Fruit fly (Drosophila melanogaster) whole organism, embryonic: ENCODE measurements around the gene MED14.

Experiments used
- ATbp ChIP-seq: fragments of 200-800 bp; sonication (Bioruptor generic); optimal IDR thresholded peaks from 2 replicates; lab custom pipeline; 2017; ENCODE audit warnings: missing biosample characterization, mild to moderate bottlenecking, missing genetic modification characterization, missing genetic modification reagents
- CG10366 ChIP-seq: fragments of 200-800 bp; sonication (Bioruptor generic); IDR thresholded peaks from 2 replicates; pipeline ENCODE4 v1.3.6; 2022; ENCODE audit warnings: missing biosample characterization, missing genetic modification characterization
- CG11247 ChIP-seq: fragments of 200-800 bp; sonication (Bioruptor generic); IDR thresholded peaks from 2 replicates; pipeline ENCODE4 v1.3.6; 2022; ENCODE audit warnings: missing biosample characterization, missing genetic modification characterization
- CG11695 ChIP-seq: fragments of 200-800 bp; sonication (Bioruptor generic); IDR thresholded peaks from 3 replicates; pipeline ENCODE4 v1.3.6; 2022; ENCODE audit warnings: missing biosample characterization, missing genetic modification characterization
- CG12391 ChIP-seq: fragments of 200-800 bp; sonication (Bioruptor generic); optimal IDR thresholded peaks from 3 replicates; lab custom pipeline; 2018; ENCODE audit warnings: missing biosample characterization, mild to moderate bottlenecking, missing genetic modification characterization, moderate library complexity
- CG12942 ChIP-seq: fragments of 200-800 bp; sonication (Bioruptor generic); optimal IDR thresholded peaks from 3 replicates; lab custom pipeline; 2016; ENCODE audit warnings: missing biosample characterization, missing genetic modification characterization
- CG16779 ChIP-seq: fragments of 200-800 bp; sonication (Bioruptor generic); IDR thresholded peaks from 2 replicates; pipeline ENCODE4 v1.3.6; 2022; ENCODE audit warnings: missing biosample characterization, missing genetic modification characterization
- CG16863 ChIP-seq: fragments of 200-800 bp; sonication (Bioruptor generic); optimal IDR thresholded peaks from 3 replicates; lab custom pipeline; 2016; ENCODE audit warnings: missing biosample characterization, missing genetic modification characterization
- CG17186 ChIP-seq: fragments of 200-800 bp; sonication (Bioruptor generic); optimal IDR thresholded peaks from 3 replicates; lab custom pipeline; 2017; ENCODE audit warnings: missing biosample characterization, missing genetic modification reagents, missing genetic modification characterization
- CG1792 ChIP-seq: fragments of 200-800 bp; sonication (Bioruptor generic); optimal IDR thresholded peaks from 2 replicates; lab custom pipeline; 2016; ENCODE audit warnings: missing biosample characterization, missing genetic modification characterization
- CG2678 ChIP-seq: fragments of 200-800 bp; sonication (Bioruptor generic); optimal IDR thresholded peaks from 3 replicates; lab custom pipeline; 2019; ENCODE audit warnings: missing biosample characterization, mild to moderate bottlenecking, missing genetic modification characterization, moderate library complexity
- CG2889 ChIP-seq: fragments of 200-800 bp; sonication (Bioruptor generic); IDR thresholded peaks from 3 replicates; pipeline ENCODE4 v1.3.6; 2022; ENCODE audit warnings: missing biosample characterization, missing genetic modification characterization
- CG3065 ChIP-seq: fragments of 200-800 bp; sonication (Bioruptor generic); optimal IDR thresholded peaks from 2 replicates; lab custom pipeline; 2016; ENCODE audit warnings: missing biosample characterization, missing genetic modification characterization
- CG32532 ChIP-seq: fragments of 200-800 bp; sonication (Bioruptor generic); IDR thresholded peaks from 2 replicates; pipeline ENCODE4 v1.3.6; 2022; ENCODE audit warnings: missing biosample characterization, missing genetic modification characterization
- CG3726 ChIP-seq: fragments of 200-800 bp; sonication (Bioruptor generic); IDR thresholded peaks from 3 replicates; pipeline ENCODE4, ENCODE4 v1.3.6; 2022; ENCODE audit warnings: missing biosample characterization, missing genetic modification characterization
- CG3838 ChIP-seq: fragments of 200-800 bp; sonication (Bioruptor generic); optimal IDR thresholded peaks from 3 replicates; lab custom pipeline; 2016; ENCODE audit warnings: missing biosample characterization, missing genetic modification characterization
- CG5180 ChIP-seq: fragments of 200-800 bp; sonication (Bioruptor generic); optimal IDR thresholded peaks from 3 replicates; lab custom pipeline; 2017; ENCODE audit warnings: missing biosample characterization, missing genetic modification characterization, mild to moderate bottlenecking, moderate library complexity, missing genetic modification reagents
- CG6175 ChIP-seq: fragments of 200-800 bp; sonication (Bioruptor generic); IDR thresholded peaks from 3 replicates; pipeline ENCODE4 v1.3.6; 2022; ENCODE audit warnings: missing biosample characterization, missing genetic modification characterization
- CG9609 ChIP-seq: fragments of 200-800 bp; sonication (Bioruptor generic); optimal IDR thresholded peaks from 3 replicates; lab custom pipeline; 2016; ENCODE audit warnings: missing biosample characterization, missing genetic modification characterization
- D19A ChIP-seq: fragments of 200-800 bp; optimal IDR thresholded peaks from 3 replicates; lab custom pipeline; 2019; ENCODE audit warnings: missing biosample characterization, mild to moderate bottlenecking, missing genetic modification characterization, moderate library complexity
- Dad ChIP-seq: fragments of 200-800 bp; sonication (Bioruptor generic); optimal IDR thresholded peaks from 3 replicates; lab custom pipeline; 2016; ENCODE audit warnings: missing biosample characterization, missing genetic modification characterization
- Dref ChIP-seq: fragments of 200-800 bp; sonication (Bioruptor generic); IDR thresholded peaks from 2 replicates; pipeline ENCODE4 v1.3.6; 2022; ENCODE audit warnings: missing biosample characterization, missing genetic modification characterization
- Gug ChIP-seq: fragments of 200-800 bp; sonication (Bioruptor generic); IDR thresholded peaks from 4 replicates; pipeline ENCODE4 v1.3.6; 2022; ENCODE audit warnings: missing biosample characterization, missing genetic modification characterization
- HLH3B ChIP-seq: fragments of 200-800 bp; sonication (Bioruptor generic); IDR thresholded peaks from 2 replicates; pipeline ENCODE4 v1.3.6; 2022; ENCODE audit warnings: missing biosample characterization, missing genetic modification characterization
- Hsf ChIP-seq: fragments of 200-800 bp; sonication (Bioruptor generic); optimal IDR thresholded peaks from 3 replicates; lab custom pipeline; 2016; ENCODE audit warnings: missing biosample characterization, missing genetic modification characterization
- Kr ChIP-seq: fragments of 200-800 bp; sonication (Bioruptor generic); optimal IDR thresholded peaks from 2 replicates; lab custom pipeline; 2017; ENCODE audit warnings: missing biosample characterization, mild to moderate bottlenecking, missing genetic modification characterization
- Lhr ChIP-seq: fragments of 200-800 bp; sonication (Bioruptor generic); optimal IDR thresholded peaks from 3 replicates; lab custom pipeline; 2017; ENCODE audit warnings: mild to moderate bottlenecking, missing biosample characterization, missing genetic modification reagents, missing genetic modification characterization
- PHDP ChIP-seq: fragments of 200-800 bp; sonication (Bioruptor generic); optimal IDR thresholded peaks from 3 replicates; lab custom pipeline; 2018; ENCODE audit warnings: missing biosample characterization, mild to moderate bottlenecking, missing genetic modification characterization, moderate library complexity
- Scr ChIP-seq: fragments of 200-800 bp; sonication (Bioruptor generic); IDR thresholded peaks from 2 replicates; pipeline ENCODE4 v1.3.6; 2022; ENCODE audit warnings: missing biosample characterization, missing genetic modification characterization; ENCODE audit not compliant: partially characterized antibody
- Sox100B ChIP-seq: fragments of 200-800 bp; sonication (Bioruptor generic); optimal IDR thresholded peaks from 3 replicates; lab custom pipeline; 2018; ENCODE audit warnings: missing biosample characterization, mild to moderate bottlenecking, missing genetic modification characterization
- aop ChIP-seq: fragments of 200-800 bp; sonication (Bioruptor generic); IDR thresholded peaks from 2 replicates; pipeline ENCODE4 v1.3.6; 2022; ENCODE audit warnings: missing biosample characterization, missing genetic modification characterization
- bbx ChIP-seq: fragments of 200-800 bp; sonication (Bioruptor generic); IDR thresholded peaks from 2 replicates; pipeline ENCODE4 v1.3.6; 2022; ENCODE audit warnings: missing biosample characterization, missing genetic modification characterization; ENCODE audit not compliant: partially characterized antibody
- bowl ChIP-seq: fragments of 200-800 bp; sonication (Bioruptor generic); IDR thresholded peaks from 2 replicates; pipeline ENCODE4 v1.3.6; 2022; ENCODE audit warnings: missing biosample characterization, missing genetic modification characterization
- cg ChIP-seq: fragments of 200-800 bp; sonication (Bioruptor generic); optimal IDR thresholded peaks from 3 replicates; lab custom pipeline; 2019; ENCODE audit warnings: missing biosample characterization, mild to moderate bottlenecking, missing genetic modification characterization, moderate library complexity
- eve ChIP-seq, 2 experiments: fragments of >200 bp; optimal IDR thresholded peaks; 2 replicates each; lab custom pipeline; 2017; ENCODE audit warnings: missing biosample characterization in 2 of 2, missing genetic modification characterization in 2 of 2
- fd102C ChIP-seq: fragments of 200-800 bp; sonication (Bioruptor generic); optimal IDR thresholded peaks from 2 replicates; lab custom pipeline; 2018; ENCODE audit warnings: missing biosample characterization, mild to moderate bottlenecking, missing genetic modification characterization, moderate library complexity
- fd96Cb ChIP-seq: fragments of 200-800 bp; sonication (Bioruptor generic); optimal IDR thresholded peaks from 2 replicates; lab custom pipeline; 2018; ENCODE audit warnings: missing biosample characterization, mild to moderate bottlenecking, missing genetic modification characterization, moderate library complexity
- h ChIP-seq: fragments of >200 bp; optimal IDR thresholded peaks from 2 replicates; lab custom pipeline; 2017
- hth ChIP-seq: fragments of >200 bp; optimal IDR thresholded peaks from 2 replicates; lab custom pipeline; 2017; ENCODE audit warnings: inconsistent platforms
- kay ChIP-seq: fragments of 200-800 bp; sonication (Bioruptor generic); optimal IDR thresholded peaks from 2 replicates; lab custom pipeline; 2016; ENCODE audit warnings: missing biosample characterization, missing genetic modification characterization
- maf-S ChIP-seq: fragments of 200-800 bp; sonication (Bioruptor generic); optimal IDR thresholded peaks from 2 replicates; lab custom pipeline; 2016; ENCODE audit warnings: missing biosample characterization, missing genetic modification characterization
- nom ChIP-seq: fragments of 200-800 bp; sonication (Bioruptor generic); optimal IDR thresholded peaks from 2 replicates; lab custom pipeline; 2017; ENCODE audit warnings: missing biosample characterization, missing genetic modification characterization, mild to moderate bottlenecking, moderate library complexity, missing genetic modification reagents
- pum ChIP-seq: fragments of 200-800 bp; sonication (Bioruptor generic); optimal IDR thresholded peaks from 2 replicates; lab custom pipeline; 2016; ENCODE audit warnings: missing biosample characterization, missing genetic modification characterization
- sc ChIP-seq, 3 experiments: fragments of >200 bp in 2 of 3; fragments of 200-800 bp in 1 of 3; sonication (Bioruptor generic) in 1 of 3; optimal IDR thresholded peaks; 2 replicates in 2 of 3; 3 replicates in 1 of 3; lab custom pipeline; 2017; ENCODE audit warnings: mild to moderate bottlenecking in 1 of 3, missing biosample characterization in 1 of 3, missing genetic modification characterization in 1 of 3, missing genetic modification reagents in 1 of 3
- sima ChIP-seq: fragments of 200-800 bp; sonication (Bioruptor generic); optimal IDR thresholded peaks from 2 replicates; lab custom pipeline; 2016; ENCODE audit warnings: missing biosample characterization, missing genetic modification characterization
- slou ChIP-seq: fragments of 200-800 bp; sonication (Bioruptor generic); optimal IDR thresholded peaks from 3 replicates; lab custom pipeline; 2016; ENCODE audit warnings: missing biosample characterization, missing genetic modification characterization
- tgo ChIP-seq: fragments of 200-800 bp; sonication (Bioruptor generic); IDR thresholded peaks from 3 replicates; pipeline ENCODE4 v1.3.6; 2022; ENCODE audit warnings: missing biosample characterization, missing genetic modification characterization
- ttk ChIP-seq: fragments of 200-800 bp; sonication (Bioruptor generic); IDR thresholded peaks from 2 replicates; pipeline ENCODE4 v2.1.2; 2022; ENCODE audit warnings: missing biosample characterization, missing genetic modification characterization

Gene MED14

dm6 chr3L:611639-612611, 18.9 kb downstream of the MED14 start (continued):
- TF ChIP-seq ATbp (peak; percentile 59), maf-S (GFP tag; lab: Kevin White, UChicago) (peak; percentile 53), Kr (GFP tag; lab: Kevin White, UChicago) (no peak), nom (peak; percentile 8), CG16863 (GFP tag; lab: Kevin White, UChicago) (peak; percentile 39), CG11247 (GFP tag; lab: Robert Waterston, UW) (peak; percentile 76), eve (GFP tag; optimal IDR thresholded peaks at IDR 0.05; lab: Kevin White, UChicago) (peak in 1 of 2 experiments; percentile 29), Scr (GFP tag; lab: Robert Waterston, UW) (no peak), Dad (GFP tag; lab: Kevin White, UChicago) (peak; percentile 47), aop (peak; percentile 38; the same call in 1 of the 2 replicates), CG17186 (GFP tag; lab: Kevin White, UChicago) (peak; percentile 25), slou (GFP tag; lab: Kevin White, UChicago) (no peak), Sox100B (GFP tag; lab: Kevin White, UChicago) (peak; percentile 67), sc (optimal IDR thresholded peaks at IDR 0.05; lab: Kevin White, UChicago) (no peak), sc (GFP tag; optimal IDR thresholded peaks at IDR 0.05; lab: Kevin White, UChicago) (peak; percentile 21), CG3065 (GFP tag; lab: Kevin White, UChicago) (no peak), CG12942 (GFP tag; lab: Kevin White, UChicago) (peak; percentile 43), bbx (GFP tag; lab: Robert Waterston, UW) (no peak), CG9609 (peak; percentile 56), CG16779 (GFP tag; lab: Robert Waterston, UW) (peak; percentile 76; the same call in 1 of the 2 replicates), fd96Cb (tag; lab: Kevin White, UChicago) (peak; percentile 29), Hsf (GFP tag; lab: Kevin White, UChicago) (peak; percentile 57), CG11695 (GFP tag; lab: Robert Waterston, UW) (peak; percentile 75; the same call in 2 of the 3 replicates), CG10366 (GFP tag; lab: Robert Waterston, UW) (peak; percentile 44), CG2889 (GFP tag; lab: Robert Waterston, UW) (peak; percentile 37; the same call in 1 of the 3 replicates), CG5180 (GFP tag; lab: Kevin White, UChicago) (peak; percentile 60), CG3726 (peak; percentile 67; the same call in 1 of the 3 replicates), pum (GFP tag; lab: Kevin White, UChicago) (peak; percentile 42), Gug (peak; percentile 54; the same call in 2 of the 4 replicates), ttk (GFP tag; lab: Robert Waterston, UW) (peak; percentile 69), Lhr (peak; percentile 7), fd102C (GFP tag; lab: Kevin White, UChicago) (peak; percentile 11), sima (no peak), bowl (GFP tag; lab: Robert Waterston, UW) (peak; percentile 31; the same call in 1 of the 2 replicates), Dref (GFP tag; lab: Robert Waterston, UW) (0 out of 2 replicates have a peak, but pooled peaks have one; percentile 34), CG32532 (peak; percentile 82), tgo (GFP tag; lab: Robert Waterston, UW) (peak; percentile 69), hth (lab: Kevin White, UChicago) (no peak), kay (GFP tag; lab: Kevin White, UChicago) (peak; percentile 43), CG2678 (tag; lab: Kevin White, UChicago) (peak; percentile 75), CG6175 (GFP tag; lab: Robert Waterston, UW) (peak; percentile 76; the same call in 2 of the 3 replicates), h (lab: Kevin White, UChicago) (no peak), CG1792 (peak; percentile 44), HLH3B (GFP tag; lab: Robert Waterston, UW) (peak; percentile 49), cg (GFP tag; lab: Kevin White, UChicago) (no peak), D19A (tag; lab: Kevin White, UChicago) (peak; percentile 42), CG3838 (GFP tag; lab: Kevin White, UChicago) (peak; percentile 0), CG12391 (tag; lab: Kevin White, UChicago) (peak; percentile 59), PHDP (tag; lab: Kevin White, UChicago) (peak; percentile 57)
